Worm (Caenorhabditis elegans): ENCODE measurements around the gene clec-26.

DNA sequence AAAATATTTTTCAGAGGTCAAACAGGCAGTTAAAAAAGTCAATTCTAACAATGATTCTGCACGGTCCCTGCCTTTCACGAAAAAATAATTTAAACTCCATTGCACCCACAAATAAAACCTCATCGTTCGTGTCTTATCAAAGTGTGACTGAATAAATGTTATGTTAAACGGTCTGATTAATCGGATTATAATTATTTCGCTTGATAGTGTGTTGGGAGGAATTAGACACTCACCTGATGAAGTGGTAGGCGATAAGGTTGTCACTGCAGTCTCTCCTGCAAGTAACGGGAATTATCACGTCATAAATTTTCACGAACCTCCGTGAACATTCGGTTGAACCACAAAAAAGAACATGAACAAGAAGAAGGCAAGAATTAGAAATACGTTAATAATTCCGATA is 8.1 kb upstream of the clec-26 start:
- no peak for TF ChIP-seq ama-1 (optimal IDR thresholded peaks at IDR 0.05)
- TF ChIP-seq tbx-11 (GFP tag; IDR thresholded peaks at IDR 0.05) = no peak
- no peak for TF ChIP-seq hmg-4 (GFP tag; optimal IDR thresholded peaks at IDR 0.05)
- no peak for TF ChIP-seq scrt-1 (GFP tag; IDR thresholded peaks at IDR 0.05)

Data from whole organism, early embryonic.